Fruit fly (Drosophila melanogaster) whole organism, pupa: ENCODE measurements around the gene DEF8.

ENCODE experiments used
- CG12605 ChIP-seq: fragments of 200-800 bp; sonication (Bioruptor generic); IDR thresholded peaks from 2 replicates; pipeline ENCODE4 v1.3.6; 2022; ENCODE audit warnings: missing biosample characterization, missing genetic modification characterization
- CG13204 ChIP-seq: fragments of 200-800 bp; sonication (Bioruptor generic); optimal IDR thresholded peaks from 2 replicates; lab custom pipeline; 2018; ENCODE audit warnings: missing biosample characterization, mild to moderate bottlenecking, missing genetic modification characterization, moderate library complexity
- CG14655 ChIP-seq: fragments of 200-800 bp; sonication (Bioruptor generic); optimal IDR thresholded peaks from 3 replicates; lab custom pipeline; 2017; ENCODE audit warnings: mild to moderate bottlenecking, missing biosample characterization, missing genetic modification reagents, missing genetic modification characterization
- CG15710 ChIP-seq: fragments of 200-800 bp; sonication (Bioruptor generic); optimal IDR thresholded peaks from 2 replicates; lab custom pipeline; 2018; ENCODE audit warnings: missing biosample characterization, mild to moderate bottlenecking, missing genetic modification characterization, moderate library complexity
- CG17806 ChIP-seq: fragments of 200-800 bp; sonication (Bioruptor generic); optimal IDR thresholded peaks from 2 replicates; lab custom pipeline; 2018; ENCODE audit warnings: missing biosample characterization, mild to moderate bottlenecking, missing genetic modification characterization, moderate library complexity
- CG32121 ChIP-seq: fragments of 200-800 bp; sonication (Bioruptor generic); IDR thresholded peaks from 2 replicates; pipeline ENCODE4 v1.3.6; 2022; ENCODE audit warnings: missing biosample characterization, missing genetic modification characterization
- CG34367 ChIP-seq: fragments of 200-800 bp; sonication (Bioruptor generic); optimal IDR thresholded peaks from 2 replicates; lab custom pipeline; 2018; ENCODE audit warnings: missing biosample characterization, mild to moderate bottlenecking, missing genetic modification characterization
- CG4496 ChIP-seq: fragments of 200-800 bp; sonication (Bioruptor generic); IDR thresholded peaks from 3 replicates; pipeline ENCODE4 v1.3.6; 2022; ENCODE audit warnings: missing biosample characterization, missing genetic modification characterization
- CG8159 ChIP-seq: fragments of 200-800 bp; sonication (Bioruptor generic); optimal IDR thresholded peaks from 3 replicates; lab custom pipeline; 2018; ENCODE audit warnings: missing biosample characterization, mild to moderate bottlenecking, missing genetic modification characterization, moderate library complexity
- CG8301 ChIP-seq: fragments of 200-800 bp; sonication (Bioruptor generic); optimal IDR thresholded peaks from 2 replicates; lab custom pipeline; 2018; ENCODE audit warnings: missing biosample characterization, mild to moderate bottlenecking, missing genetic modification characterization
- CG9948 ChIP-seq: fragments of 200-800 bp; sonication (Bioruptor generic); optimal IDR thresholded peaks from 2 replicates; lab custom pipeline; 2018; ENCODE audit warnings: missing biosample characterization, mild to moderate bottlenecking, missing genetic modification characterization, moderate library complexity
- D1 ChIP-seq: fragments of 200-800 bp; sonication (Bioruptor generic); optimal IDR thresholded peaks from 2 replicates; lab custom pipeline; 2018; ENCODE audit warnings: missing biosample characterization, mild to moderate bottlenecking, missing genetic modification characterization, moderate library complexity
- EcR ChIP-seq: fragments of 200-800 bp; sonication (Bioruptor generic); optimal IDR thresholded peaks from 3 replicates; lab custom pipeline; 2019; ENCODE audit warnings: missing biosample characterization, missing genetic modification characterization, mild to moderate bottlenecking, moderate library complexity, missing genetic modification reagents
- Pif1A ChIP-seq: fragments of 200-800 bp; sonication (Bioruptor generic); optimal IDR thresholded peaks from 3 replicates; lab custom pipeline; 2016; ENCODE audit warnings: missing biosample characterization, missing genetic modification characterization
- Pif1B ChIP-seq: fragments of 200-800 bp; sonication (Bioruptor generic); optimal IDR thresholded peaks from 3 replicates; lab custom pipeline; 2016; ENCODE audit warnings: missing biosample characterization, missing genetic modification characterization
- Snoo ChIP-seq: fragments of 200-800 bp; sonication (Bioruptor generic); optimal IDR thresholded peaks from 3 replicates; lab custom pipeline; 2017; ENCODE audit warnings: missing biosample characterization, mild to moderate bottlenecking, missing genetic modification characterization, inconsistent platforms
- fd96Ca ChIP-seq: fragments of 200-800 bp; sonication (Bioruptor generic); IDR thresholded peaks from 3 replicates; pipeline ENCODE4 v1.3.6; 2022; ENCODE audit warnings: missing biosample characterization, missing genetic modification characterization
- gl ChIP-seq: fragments of 200-800 bp; sonication (Bioruptor generic); optimal IDR thresholded peaks from 2 replicates; lab custom pipeline; 2018; ENCODE audit warnings: missing biosample characterization, mild to moderate bottlenecking, missing genetic modification characterization
- rn ChIP-seq: fragments of 200-800 bp; sonication (Bioruptor generic); IDR thresholded peaks from 2 replicates; pipeline ENCODE4 v1.3.6; 2022; ENCODE audit warnings: missing biosample characterization, missing genetic modification characterization

DEF8 gene

DNA sequence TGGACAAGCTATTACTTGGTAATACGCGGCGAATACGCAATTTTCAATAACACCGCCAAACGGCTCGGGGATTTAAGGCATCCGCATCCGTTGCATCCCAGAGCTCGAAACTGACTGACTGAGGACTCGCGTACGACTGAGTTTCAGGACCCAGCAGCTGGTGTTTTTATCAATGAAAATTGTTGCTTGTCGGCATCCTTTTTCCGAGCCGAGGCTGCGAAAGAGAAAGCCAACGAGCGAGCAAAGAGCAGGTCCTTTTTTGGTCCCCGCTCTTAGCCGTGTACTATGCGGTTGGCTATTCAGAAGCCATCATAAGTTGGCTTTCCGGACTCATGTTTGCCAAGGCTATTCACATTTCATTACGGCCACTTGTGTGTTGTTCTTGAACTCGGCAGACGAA lies 43.4 kb downstream of the DEF8 start, which contains the start of gene Rh7:
Gene Rh7, minus strand, starts transcription at position 101 of the 400 bp plus-strand sequence.
- no peak for TF ChIP-seq D1 (tag; lab: Kevin White, UChicago)

- TF ChIP-seq EcR (GFP tag; lab: Kevin White, UChicago) (no peak), CG13204 (GFP tag; lab: Kevin White, UChicago) (no peak), fd96Ca (GFP tag; lab: Robert Waterston, UW) (no peak), CG4496 (GFP tag; lab: Robert Waterston, UW) (no peak), rn (GFP tag; lab: Robert Waterston, UW) (no peak), Pif1B (GFP tag; lab: Kevin White, UChicago) (no peak), CG15710 (no peak), CG12605 (GFP tag; lab: Robert Waterston, UW) (no peak), Snoo (no peak), CG8301 (tag; lab: Kevin White, UChicago) (no peak), CG8159 (tag; lab: Kevin White, UChicago) (no peak), CG32121 (no peak), CG14655 (GFP tag; lab: Kevin White, UChicago) (no peak), Pif1A (GFP tag; lab: Kevin White, UChicago) (no peak), CG9948 (tag; lab: Kevin White, UChicago) (no peak), D1 (tag; lab: Kevin White, UChicago) (no peak), CG34367 (tag; lab: Kevin White, UChicago) (no peak)
Observed at dm6 chr3L:12177301-12177700, 45.4 kb downstream of the DEF8 start, which contains the start of gene CAH2. Gene CAH2, plus strand, starts transcription at chr3L:12177601.

- TF ChIP-seq D1 (tag; lab: Kevin White, UChicago) (no peak), Pif1A (GFP tag; lab: Kevin White, UChicago) (no peak), CG17806 (tag; lab: Kevin White, UChicago) (no peak), fd96Ca (GFP tag; lab: Robert Waterston, UW) (no peak), gl (tag; lab: Kevin White, UChicago) (no peak), rn (GFP tag; lab: Robert Waterston, UW) (no peak)
Observed at dm6 chr3L:12178847-12179437, 47.0 kb downstream of the DEF8 start.
